Worm (Caenorhabditis elegans): Measurements from ENCODE around the gene Y47D3B.3.
A peak's percentile ranks its signal among the peaks of the same experiment; 100 is the strongest.

Gene Y47D3B.3

ce11 chrIII:11371236-11371635, 26.4 kb upstream of the Y47D3B.3 start (continued):
- TF ChIP-seq pbrm-1 (GFP tag; IDR thresholded peaks at IDR 0.05): peak; percentile 56; the same call in 1 of the 2 replicates
- TF ChIP-seq madf-10 (tag; optimal IDR thresholded peaks at IDR 0.05): peak; percentile 74
- TF ChIP-seq tlf-1 (GFP tag; optimal IDR thresholded peaks at IDR 0.05): peak; percentile 23
- TF ChIP-seq ZK185.1 (tag; optimal IDR thresholded peaks at IDR 0.05; ENCODE audit: poor library complexity, severe bottlenecking): no peak
- no peak for TF ChIP-seq ceh-91 (GFP tag; IDR thresholded peaks at IDR 0.05)
- no peak for TF ChIP-seq F39B2.1 (GFP tag; IDR thresholded peaks at IDR 0.05)
- TF ChIP-seq rpc-1 (optimal IDR thresholded peaks at IDR 0.05): peak; percentile 78
- TF ChIP-seq rpc-1 (tag; optimal IDR thresholded peaks at IDR 0.05): peak; percentile 86
- no peak for TF ChIP-seq T26A5.8 (tag; optimal IDR thresholded peaks at IDR 0.05)
- peak; percentile 47 for TF ChIP-seq somi-1 (GFP tag; optimal IDR thresholded peaks at IDR 0.05)
- peak; percentile 83 for TF ChIP-seq ekl-4 (GFP tag; IDR thresholded peaks at IDR 0.05)
- TF ChIP-seq die-1 (tag; optimal IDR thresholded peaks at IDR 0.05): peak; percentile 74
- TF ChIP-seq ceh-100 (GFP tag; IDR thresholded peaks at IDR 0.05): peak; percentile 71
- TF ChIP-seq Y95B8A.8 (GFP tag; IDR thresholded peaks at IDR 0.05): no peak
- 0 out of 2 replicates have a peak, but pooled peaks have one; percentile 45 for TF ChIP-seq egl-18 (GFP tag; IDR thresholded peaks at IDR 0.05)
- peak; percentile 38 for TF ChIP-seq fkh-3 (tag; optimal IDR thresholded peaks at IDR 0.05)
- TF ChIP-seq F23B12.7 (tag; optimal IDR thresholded peaks at IDR 0.05; ENCODE audit: insufficient read depth): peak; percentile 82
- no peak for TF ChIP-seq hsf-1 (GFP tag; IDR thresholded peaks at IDR 0.05)
- no peak for TF ChIP-seq Y67H2A.10 (GFP tag; conservative IDR thresholded peaks at IDR 0.05)
- TF ChIP-seq lag-1 (GFP tag; IDR thresholded peaks at IDR 0.05): no peak
- TF ChIP-seq cebp-2 (GFP tag; IDR thresholded peaks at IDR 0.05): no peak; the same call in 1 of the 2 replicates
- no peak for TF ChIP-seq ceh-79 (tag; optimal IDR thresholded peaks at IDR 0.05)
- peak; percentile 80 for TF ChIP-seq mxl-1 (tag; optimal IDR thresholded peaks at IDR 0.05)
- TF ChIP-seq lin-26 (GFP tag; IDR thresholded peaks at IDR 0.05): peak; percentile 94
- peak; percentile 24 for TF ChIP-seq mes-4 (tag; optimal IDR thresholded peaks at IDR 0.05)
- no peak for TF ChIP-seq ztf-6 (GFP tag; IDR thresholded peaks at IDR 0.05)
- TF ChIP-seq snpc-3.4 (tag; optimal IDR thresholded peaks at IDR 0.05): peak; percentile 13
- peak; percentile 80 for TF ChIP-seq chd-7 (tag; optimal IDR thresholded peaks at IDR 0.05)
- TF ChIP-seq ztf-22 (GFP tag; optimal IDR thresholded peaks at IDR 0.05): no peak
- TF ChIP-seq madf-8 (GFP tag; conservative IDR thresholded peaks at IDR 0.05): no peak
- no peak for TF ChIP-seq hmg-20 (GFP tag; IDR thresholded peaks at IDR 0.05)
- TF ChIP-seq tbp1 (GFP tag; optimal IDR thresholded peaks at IDR 0.05): peak; percentile 99

DNA sequence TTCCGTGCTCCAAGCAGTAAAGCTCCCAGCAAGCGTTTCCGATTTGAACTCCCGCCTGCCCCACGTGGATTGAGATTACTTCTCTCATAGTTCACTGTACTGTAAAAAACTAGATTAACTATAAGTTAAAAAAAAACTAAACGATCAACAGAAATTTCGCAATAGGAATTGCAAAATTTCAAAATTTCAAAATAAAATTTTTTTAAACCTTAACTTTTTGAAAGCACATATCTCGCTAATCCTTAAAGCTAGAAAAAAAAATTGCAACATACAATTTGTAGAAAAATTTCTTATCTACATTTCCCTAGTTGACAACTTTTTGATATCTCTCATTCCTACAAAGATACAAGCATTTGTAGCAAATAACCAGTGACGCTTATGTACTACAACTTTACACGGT, 25.9 kb upstream of the Y47D3B.3 start, which contains the start of gene tba-7:
tba-7 (minus strand) TSS at position 101 of the 400 bp plus-strand sequence.
- TF ChIP-seq cebp-1 (GFP tag; IDR thresholded peaks at IDR 0.05): no peak
- TF ChIP-seq cebp-1 (tag; optimal IDR thresholded peaks at IDR 0.05): peak; percentile 58
- no peak for TF ChIP-seq lsl-1 (GFP tag; optimal IDR thresholded peaks at IDR 0.05)
- TF ChIP-seq snpc-4 (GFP tag; optimal IDR thresholded peaks at IDR 0.05): no peak
- TF ChIP-seq snpc-4 (tag; optimal IDR thresholded peaks at IDR 0.05): no peak
- no peak for TF ChIP-seq snpc-1.3 (tag; optimal IDR thresholded peaks at IDR 0.05; ENCODE audit: insufficient read depth)
- no peak for TF ChIP-seq attf-5 (GFP tag; optimal IDR thresholded peaks at IDR 0.05)
- no peak for TF ChIP-seq aptf-2 (GFP tag; conservative IDR thresholded peaks at IDR 0.05)
- TF ChIP-seq F57C9.4 (tag; optimal IDR thresholded peaks at IDR 0.05): no peak
- no peak for TF ChIP-seq tbx-9 (tag; optimal IDR thresholded peaks at IDR 0.05; ENCODE audit: borderline replicate concordance)
- peak; percentile 45 for TF ChIP-seq B0261.1 (tag; optimal IDR thresholded peaks at IDR 0.05)
- TF ChIP-seq him-1 (tag; optimal IDR thresholded peaks at IDR 0.05): no peak
- TF ChIP-seq madf-10 (tag; optimal IDR thresholded peaks at IDR 0.05): no peak
